Worm (Caenorhabditis elegans): ENCODE data around the gene ZK632.10.

- TF ChIP-seq nhr-237 (tag; optimal IDR thresholded peaks at IDR 0.05) (no peak), unc-62 (GFP tag; optimal IDR thresholded peaks at IDR 0.05) (no peak), mep-1 (tag; optimal IDR thresholded peaks at IDR 0.05) (no peak), bed-3 (GFP tag; optimal IDR thresholded peaks at IDR 0.05) (no peak), M03D4.4 (tag; optimal IDR thresholded peaks at IDR 0.05) (no peak), snpc-4 (tag; optimal IDR thresholded peaks at IDR 0.05) (no peak), blmp-1 (tag; optimal IDR thresholded peaks at IDR 0.05) (no peak), nhr-76 (tag; optimal IDR thresholded peaks at IDR 0.05) (no peak), pha-4 (tag; optimal IDR thresholded peaks at IDR 0.05) (no peak), unc-39 (tag; optimal IDR thresholded peaks at IDR 0.05) (no peak), nhr-12 (tag; optimal IDR thresholded peaks at IDR 0.05) (no peak)
Observed at ce11 chrIII:9789083-9789482, 38.4 kb downstream of the ZK632.10 start.

All from whole organism, mixed stage, embryonic.